Worm (Caenorhabditis elegans): Measurements from ENCODE around the gene ZK930.6.
A peak's percentile ranks its signal among the peaks of the same experiment; 100 is the strongest.

Gene ZK930.6

DNA sequence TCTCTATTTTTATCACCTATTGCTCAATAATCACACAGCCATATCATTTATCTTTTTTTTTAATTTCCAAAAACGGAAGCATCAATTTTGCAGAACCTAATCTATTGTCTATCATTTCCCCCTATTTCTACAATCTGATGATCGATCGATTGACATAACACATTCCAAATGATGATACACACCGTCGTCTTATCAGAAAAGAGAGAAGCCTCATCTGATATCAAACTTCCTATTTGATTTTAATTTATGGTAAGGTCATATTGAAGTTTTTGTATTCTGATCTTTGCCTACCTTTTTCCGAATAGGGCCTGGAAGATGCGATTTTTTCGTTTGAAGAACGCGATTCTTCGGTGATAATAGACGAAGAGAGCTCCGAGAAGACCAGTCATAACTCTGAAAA lies 34.2 kb upstream of the ZK930.6 start:
- no peak for TF ChIP-seq nhr-20 (tag; optimal IDR thresholded peaks at IDR 0.05)
- TF ChIP-seq nhr-85 (tag), result peak; percentile 70
- TF ChIP-seq nhr-71 (tag; optimal IDR thresholded peaks at IDR 0.05), result peak; percentile 10
- peak in 3 of 6 experiments; percentile 26 to 52 (median 26) for TF ChIP-seq elt-3 (tag; optimal IDR thresholded peaks at IDR 0.05)
- TF ChIP-seq unc-30 (tag; optimal IDR thresholded peaks at IDR 0.05), result no peak
- no peak for TF ChIP-seq Y116A8C.19 (tag; optimal IDR thresholded peaks at IDR 0.05; ENCODE audit: borderline replicate concordance)
- peak; percentile 25 for TF ChIP-seq lin-14 (GFP tag; optimal IDR thresholded peaks at IDR 0.05)
- TF ChIP-seq nhr-84 (tag; optimal IDR thresholded peaks at IDR 0.05), result no peak
- TF ChIP-seq jun-1 (tag; optimal IDR thresholded peaks at IDR 0.05), result no peak
- no peak for TF ChIP-seq efl-1 (optimal IDR thresholded peaks at IDR 0.05)
- peak in 1 of 2 experiments; percentile 60 for TF ChIP-seq efl-1 (GFP tag; optimal IDR thresholded peaks at IDR 0.05 in 1 of 2)
- TF ChIP-seq blmp-1 (tag; optimal IDR thresholded peaks at IDR 0.05), result peak; percentile 16

DNA sequence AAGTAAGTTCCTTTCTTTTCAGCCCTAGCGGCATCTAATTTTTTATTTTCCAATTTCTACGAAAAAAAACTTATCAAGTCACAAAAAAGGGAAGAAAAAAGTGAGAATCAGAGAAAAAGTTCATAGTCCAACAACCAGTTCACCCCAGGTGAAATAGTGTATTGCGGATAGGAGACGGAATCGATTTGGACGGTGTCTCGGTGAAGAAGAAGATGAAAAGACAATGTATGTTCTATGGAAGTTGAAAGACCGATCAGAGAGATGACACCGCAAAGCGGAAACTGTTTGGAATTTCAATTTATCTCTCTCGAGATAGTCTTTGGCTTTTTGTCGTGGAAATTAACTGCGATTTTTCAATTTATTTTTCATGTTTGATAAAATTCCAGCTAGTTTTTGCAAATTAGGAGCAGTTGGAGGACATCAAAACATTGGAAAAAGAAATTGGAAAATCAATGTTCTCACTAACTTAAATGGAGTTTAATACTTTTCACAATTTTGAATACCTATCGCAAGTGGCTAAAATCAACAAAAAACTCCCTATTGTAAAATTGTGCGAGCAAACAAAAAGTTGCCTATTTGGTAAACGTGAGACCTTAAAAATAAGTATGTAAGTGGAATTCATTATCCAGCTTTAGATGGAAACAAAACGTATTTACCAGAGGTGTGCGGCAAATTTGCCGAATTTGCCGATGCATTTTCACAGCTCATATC lies 31.4 kb upstream of the ZK930.6 start:
- no peak for TF ChIP-seq ceh-88 (GFP tag; IDR thresholded peaks at IDR 0.05)
- peak; percentile 53 for TF ChIP-seq blmp-1 (tag; optimal IDR thresholded peaks at IDR 0.05)
- TF ChIP-seq dpl-1 (GFP tag; optimal IDR thresholded peaks at IDR 0.05), result no peak
- peak in 1 of 2 experiments; percentile 7 for TF ChIP-seq lsy-2 (tag; optimal IDR thresholded peaks at IDR 0.05)
- TF ChIP-seq isw-1 (GFP tag; IDR thresholded peaks at IDR 0.05), result no peak
- peak; percentile 59 for TF ChIP-seq lin-14 (GFP tag; optimal IDR thresholded peaks at IDR 0.05)
- TF ChIP-seq elt-3 (tag; optimal IDR thresholded peaks at IDR 0.05), result peak in 4 of 6 experiments; percentile 9 to 76 (median 68)
- no peak for TF ChIP-seq ceh-63 (GFP tag; optimal IDR thresholded peaks at IDR 0.05)
- peak; percentile 94 for TF ChIP-seq nhr-85 (tag)
- TF ChIP-seq nhr-90 (tag; optimal IDR thresholded peaks at IDR 0.05; ENCODE audit: poor library complexity), result no peak
- TF ChIP-seq lin-35 (GFP tag; optimal IDR thresholded peaks at IDR 0.05), result no peak
- TF ChIP-seq tbx-2 (tag; optimal IDR thresholded peaks at IDR 0.05), result peak; percentile 8
- TF ChIP-seq unc-62 (GFP tag; optimal IDR thresholded peaks at IDR 0.05), result no peak
- peak; percentile 27 for TF ChIP-seq nhr-71 (tag; optimal IDR thresholded peaks at IDR 0.05)
- no peak for TF ChIP-seq fos-1 (tag; optimal IDR thresholded peaks at IDR 0.05)
- peak; percentile 17 for TF ChIP-seq snu-23 (GFP tag; optimal IDR thresholded peaks at IDR 0.05)
- TF ChIP-seq nhr-20 (tag; optimal IDR thresholded peaks at IDR 0.05), result peak; percentile 20

DNA sequence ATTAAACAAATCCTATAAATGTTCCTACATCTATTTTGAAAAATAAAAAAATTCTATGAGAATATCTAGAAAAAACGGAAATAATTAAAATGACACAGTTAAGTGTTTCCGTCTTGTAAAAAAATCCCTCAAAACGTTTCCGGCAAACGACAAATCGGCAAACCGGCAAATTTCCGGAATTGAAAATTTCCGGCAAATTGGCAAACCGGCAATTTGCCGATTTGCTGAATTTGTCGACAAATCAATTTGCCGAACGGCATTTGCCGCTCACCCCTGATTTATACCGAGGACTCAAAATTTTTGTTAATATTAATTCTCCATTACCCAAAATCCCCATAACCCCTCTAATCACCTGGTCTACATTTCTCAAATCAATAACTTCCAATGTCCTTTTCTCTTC lies 30.6 kb upstream of the ZK930.6 start:
- TF ChIP-seq ceh-82 (tag; optimal IDR thresholded peaks at IDR 0.05) (no peak), efl-1 (optimal IDR thresholded peaks at IDR 0.05) (no peak), efl-1 (GFP tag; optimal IDR thresholded peaks at IDR 0.05 in 1 of 2) (peak in 1 of 2 experiments; percentile 53)

DNA sequence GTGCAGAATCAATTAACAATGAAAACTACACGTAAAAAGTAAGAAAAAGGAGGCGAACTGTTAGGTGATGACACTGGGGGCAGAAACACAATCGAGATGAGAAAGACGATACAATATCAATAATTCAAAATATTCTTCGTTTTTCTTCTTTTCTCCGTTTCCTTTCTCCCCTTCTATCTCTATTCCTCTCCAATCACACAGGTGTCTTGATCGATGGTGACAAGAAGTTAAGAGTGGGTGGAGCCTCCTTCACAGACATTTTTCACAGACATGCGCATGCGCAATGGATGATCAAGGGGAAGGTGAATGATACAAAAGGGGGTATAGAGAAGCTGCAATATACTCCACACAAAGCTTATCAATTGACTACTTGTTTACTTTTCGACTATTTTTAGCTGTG lies 29.0 kb upstream of the ZK930.6 start:
- TF ChIP-seq ztf-4 (tag; optimal IDR thresholded peaks at IDR 0.05) (no peak), egl-27 (tag; optimal IDR thresholded peaks at IDR 0.05) (no peak), hlh-4 (tag; optimal IDR thresholded peaks at IDR 0.05) (no peak), nhr-47 (tag; optimal IDR thresholded peaks at IDR 0.05) (no peak), blmp-1 (tag; optimal IDR thresholded peaks at IDR 0.05) (peak; percentile 70), ztf-11 (tag; optimal IDR thresholded peaks at IDR 0.05) (no peak), efl-1 (optimal IDR thresholded peaks at IDR 0.05) (no peak), efl-1 (GFP tag; optimal IDR thresholded peaks at IDR 0.05 in 1 of 2) (peak in 1 of 2 experiments; percentile 30), ceh-63 (GFP tag; optimal IDR thresholded peaks at IDR 0.05) (no peak), C34B4.2 (tag; optimal IDR thresholded peaks at IDR 0.05) (no peak), zag-1 (tag; optimal IDR thresholded peaks at IDR 0.05) (no peak), C04F5.9 (tag; optimal IDR thresholded peaks at IDR 0.05) (no peak), nhr-85 (tag) (peak; percentile 74), nhr-20 (tag; optimal IDR thresholded peaks at IDR 0.05) (no peak), lsy-2 (tag; optimal IDR thresholded peaks at IDR 0.05) (peak in 1 of 2 experiments; percentile 1), aly-2 (tag; optimal IDR thresholded peaks at IDR 0.05) (no peak), nhr-76 (tag; optimal IDR thresholded peaks at IDR 0.05) (no peak), C16A3.4 (tag; optimal IDR thresholded peaks at IDR 0.05) (no peak), elt-3 (tag; optimal IDR thresholded peaks at IDR 0.05) (peak in 1 of 6 experiments; percentile 32), pax-3 (tag; optimal IDR thresholded peaks at IDR 0.05) (no peak), tlp-1 (tag; optimal IDR thresholded peaks at IDR 0.05) (no peak)
